In the genomic region with DNA sequence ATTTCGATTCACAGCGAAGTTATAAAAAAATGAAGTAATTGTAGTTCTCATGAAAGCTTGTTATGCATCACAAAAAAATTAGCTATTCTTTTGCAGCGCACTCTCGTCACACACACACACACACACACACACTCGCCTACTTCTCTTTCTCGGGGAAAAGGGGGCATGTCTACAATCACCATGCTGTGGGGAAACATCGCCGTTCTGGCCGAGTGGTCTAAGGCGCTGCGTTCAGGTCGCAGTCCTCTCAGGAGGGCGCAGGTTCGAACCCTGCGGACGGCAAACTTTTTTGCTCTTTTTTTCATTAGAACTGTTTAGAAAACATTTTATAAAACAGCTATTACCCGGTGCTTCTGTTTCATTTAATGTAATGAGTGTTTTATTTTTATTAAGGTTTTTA, we compare ENCODE assay signal across 4 worm cellular contexts.
TF ChIP-seq lines count a peak whose summit lies in the region.

No protein-coding gene starts in this region.

TF ChIP-seq in whole organism, L2 larva, 48 proteins besides CTCF, POLR2A, EP300 and RAD21 (continued from another document):
- TF ChIP-seq ZK546.5 (tag; optimal IDR thresholded peaks at IDR 0.05; lab: Kevin White, UChicago), result no peak
- TF ChIP-seq alr-1 (tag; optimal IDR thresholded peaks at IDR 0.05; lab: Kevin White, UChicago), result no peak
- no peak for TF ChIP-seq nhr-77 (tag; optimal IDR thresholded peaks at IDR 0.05; lab: Kevin White, UChicago)
- no peak for TF ChIP-seq ceh-82 (tag; optimal IDR thresholded peaks at IDR 0.05; lab: Kevin White, UChicago)
- peak; percentile 52 for TF ChIP-seq lin-13 (GFP tag; optimal IDR thresholded peaks at IDR 0.05; lab: Kevin White, UChicago)
- peak; percentile 53 for TF ChIP-seq sma-9 (GFP tag; optimal IDR thresholded peaks at IDR 0.05; lab: Kevin White, UChicago)
- no peak for TF ChIP-seq sma-9 (tag; optimal IDR thresholded peaks at IDR 0.05; lab: Kevin White, UChicago)
- no peak for TF ChIP-seq ztf-11 (tag; optimal IDR thresholded peaks at IDR 0.05; lab: Kevin White, UChicago)
- no peak for TF ChIP-seq nhr-10 (tag; optimal IDR thresholded peaks at IDR 0.05; lab: Kevin White, UChicago)
- no peak for TF ChIP-seq lin-39 (tag; optimal IDR thresholded peaks at IDR 0.05; lab: Kevin White, UChicago)
- peak; percentile 41 for TF ChIP-seq F13H6.1 (tag; optimal IDR thresholded peaks at IDR 0.05; lab: Kevin White, UChicago)
- no peak for TF ChIP-seq R02D3.7 (tag; optimal IDR thresholded peaks at IDR 0.05; lab: Kevin White, UChicago)
- TF ChIP-seq nhr-237 (tag; optimal IDR thresholded peaks at IDR 0.05; lab: Kevin White, UChicago), result no peak
- TF ChIP-seq unc-62 (GFP tag; optimal IDR thresholded peaks at IDR 0.05; lab: Kevin White, UChicago), result no peak
- peak; percentile 49 for TF ChIP-seq snpc-4 (tag; optimal IDR thresholded peaks at IDR 0.05; lab: Kevin White, UChicago)
- peak; percentile 57 for TF ChIP-seq gmeb-1 (tag; optimal IDR thresholded peaks at IDR 0.05; lab: Kevin White, UChicago)
- TF ChIP-seq ama-1 (optimal IDR thresholded peaks at IDR 0.05; lab: Kevin White, UChicago), result no peak
- TF ChIP-seq nhr-21 (tag; optimal IDR thresholded peaks at IDR 0.05; lab: Kevin White, UChicago), result no peak
- TF ChIP-seq nhr-6 (tag; optimal IDR thresholded peaks at IDR 0.05; lab: Kevin White, UChicago), result no peak
- TF ChIP-seq crh-2 (tag; optimal IDR thresholded peaks at IDR 0.05; lab: Kevin White, UChicago), result peak; percentile 59
- TF ChIP-seq lsy-2 (tag; optimal IDR thresholded peaks at IDR 0.05; lab: Kevin White, UChicago), result peak; percentile 33 to 59
- no peak for TF ChIP-seq dmd-4 (tag; optimal IDR thresholded peaks at IDR 0.05; lab: Kevin White, UChicago)
- TF ChIP-seq nhr-12 (tag; optimal IDR thresholded peaks at IDR 0.05; lab: Kevin White, UChicago), result no peak
- TF ChIP-seq fos-1 (tag; optimal IDR thresholded peaks at IDR 0.05; lab: Kevin White, UChicago), result peak; percentile 43
- TF ChIP-seq unc-39 (tag; optimal IDR thresholded peaks at IDR 0.05; lab: Kevin White, UChicago), result no peak
- TF ChIP-seq nhr-23 (tag; optimal IDR thresholded peaks at IDR 0.05; lab: Kevin White, UChicago), result no peak
- peak; percentile 63 for TF ChIP-seq unc-55 (GFP tag; optimal IDR thresholded peaks at IDR 0.05; lab: Kevin White, UChicago)
TF ChIP-seq in whole organism, L2 larva: peak in this region for 17.

TF ChIP-seq in whole organism, L4 larva, 104 proteins besides CTCF, POLR2A, EP300 and RAD21 (continued from another document and continues in another):
- no peak for TF ChIP-seq nhr-237 (tag; optimal IDR thresholded peaks at IDR 0.05; lab: Kevin White, UChicago)
- 0 out of 2 replicates have a peak, but pooled peaks have one; percentile 40 for TF ChIP-seq php-3 (GFP tag; IDR thresholded peaks at IDR 0.05; lab: Robert Waterston, UW)
- peak; percentile 70 for TF ChIP-seq mxl-2 (GFP tag; conservative IDR thresholded peaks at IDR 0.05; lab: Robert Waterston, UW)
- peak; percentile 50 for TF ChIP-seq Y5F2A.4 (GFP tag; optimal IDR thresholded peaks at IDR 0.05; lab: Kevin White, UChicago)
- no peak for TF ChIP-seq ztf-11 (tag; optimal IDR thresholded peaks at IDR 0.05; lab: Kevin White, UChicago)
- TF ChIP-seq sdz-12 (GFP tag; optimal IDR thresholded peaks at IDR 0.05; lab: Kevin White, UChicago), result no peak
- peak; percentile 68 for TF ChIP-seq nhr-102 (tag; optimal IDR thresholded peaks at IDR 0.05; lab: Kevin White, UChicago)
- peak; percentile 39 for TF ChIP-seq nhr-28 (tag; optimal IDR thresholded peaks at IDR 0.05; lab: Kevin White, UChicago)
- TF ChIP-seq nhr-77 (tag; optimal IDR thresholded peaks at IDR 0.05; lab: Kevin White, UChicago), result peak; percentile 48
- TF ChIP-seq lim-7 (GFP tag; IDR thresholded peaks at IDR 0.05; lab: Robert Waterston, UW), result peak; percentile 88
- TF ChIP-seq ceh-44 (GFP tag; IDR thresholded peaks at IDR 0.05; lab: Robert Waterston, UW), result peak; percentile 89
- TF ChIP-seq arid-1 (GFP tag; conservative IDR thresholded peaks at IDR 0.05; lab: Robert Waterston, UW), result peak; percentile 92
- TF ChIP-seq hif-1 (tag; optimal IDR thresholded peaks at IDR 0.05; lab: Kevin White, UChicago), result peak in 1 of 2 experiments; percentile 65
- no peak for TF ChIP-seq nhr-10 (tag; optimal IDR thresholded peaks at IDR 0.05; lab: Kevin White, UChicago)
- peak; percentile 30 for TF ChIP-seq nhr-11 (tag; optimal IDR thresholded peaks at IDR 0.05; lab: Kevin White, UChicago)
- TF ChIP-seq zip-11 (GFP tag; IDR thresholded peaks at IDR 0.05; lab: Robert Waterston, UW), result no peak
- TF ChIP-seq T20F7.1 (GFP tag; optimal IDR thresholded peaks at IDR 0.05; lab: Kevin White, UChicago), result peak; percentile 68
- no peak for TF ChIP-seq saeg-2 (GFP tag; IDR thresholded peaks at IDR 0.05; lab: Robert Waterston, UW)
- no peak for TF ChIP-seq spr-3 (GFP tag; optimal IDR thresholded peaks at IDR 0.05; lab: Kevin White, UChicago)
- TF ChIP-seq Y105C5A.15 (GFP tag; IDR thresholded peaks at IDR 0.05; lab: Robert Waterston, UW), result peak; percentile 86
- TF ChIP-seq mdl-1 (tag; optimal IDR thresholded peaks at IDR 0.05; lab: Kevin White, UChicago), result peak in 1 of 2 experiments; percentile 15
- TF ChIP-seq D1046.2 (GFP tag; IDR thresholded peaks at IDR 0.05; lab: Robert Waterston, UW), result peak; percentile 79; the same call in 1 of the 2 replicates
- no peak for TF ChIP-seq ceh-28 (tag; optimal IDR thresholded peaks at IDR 0.05; lab: Kevin White, UChicago)
- no peak for TF ChIP-seq ceh-62 (tag; optimal IDR thresholded peaks at IDR 0.05; lab: Kevin White, UChicago)
- TF ChIP-seq gei-8 (GFP tag; optimal IDR thresholded peaks at IDR 0.05; lab: Kevin White, UChicago), result no peak
- peak; percentile 35 to 78 for TF ChIP-seq daf-16 (GFP tag; optimal IDR thresholded peaks at IDR 0.05; lab: Kevin White, UChicago)
- TF ChIP-seq daf-16 (tag; optimal IDR thresholded peaks at IDR 0.05; lab: Kevin White, UChicago), result peak; percentile 75
- TF ChIP-seq zip-2 (tag; optimal IDR thresholded peaks at IDR 0.05; lab: Kevin White, UChicago), result no peak
- peak; percentile 82 for TF ChIP-seq duxl-1 (tag; optimal IDR thresholded peaks at IDR 0.05; lab: Kevin White, UChicago; ENCODE audit: poor library complexity)
- TF ChIP-seq mdt-29 (GFP tag; IDR thresholded peaks at IDR 0.05; lab: Robert Waterston, UW), result peak; percentile 48; the same call in 1 of the 2 replicates
- TF ChIP-seq fos-1 (tag; optimal IDR thresholded peaks at IDR 0.05; lab: Kevin White, UChicago), result no peak
- TF ChIP-seq snpc-4 (tag; optimal IDR thresholded peaks at IDR 0.05; lab: Kevin White, UChicago), result no peak
- TF ChIP-seq ZK337.2 (GFP tag; IDR thresholded peaks at IDR 0.05; lab: Robert Waterston, UW), result no peak
- TF ChIP-seq dmd-9 (GFP tag; IDR thresholded peaks at IDR 0.05; lab: Robert Waterston, UW), result peak; percentile 88
- peak; percentile 4 for TF ChIP-seq mxl-3 (GFP tag; optimal IDR thresholded peaks at IDR 0.05; lab: Kevin White, UChicago)

TF ChIP-seq in whole organism, late embryonic, 69 proteins besides CTCF, POLR2A, EP300 and RAD21 (continued from another document and continues in another):
- TF ChIP-seq ceh-45 (GFP tag; IDR thresholded peaks at IDR 0.05; lab: Robert Waterston, UW) (peak; percentile 93), tbx-7 (tag; optimal IDR thresholded peaks at IDR 0.05; lab: Kevin White, UChicago) (peak; percentile 23), syd-9 (tag; optimal IDR thresholded peaks at IDR 0.05; lab: Kevin White, UChicago) (peak; percentile 77), pha-4 (tag; optimal IDR thresholded peaks at IDR 0.05; lab: Kevin White, UChicago) (no peak), pat-9 (tag; optimal IDR thresholded peaks at IDR 0.05; lab: Kevin White, UChicago) (peak; percentile 86), lin-11 (tag; optimal IDR thresholded peaks at IDR 0.05; lab: Kevin White, UChicago) (peak; percentile 83), pha-2 (tag; optimal IDR thresholded peaks at IDR 0.05; lab: Kevin White, UChicago) (peak; percentile 82), pax-1 (tag; optimal IDR thresholded peaks at IDR 0.05; lab: Kevin White, UChicago) (no peak), odd-2 (tag; optimal IDR thresholded peaks at IDR 0.05; lab: Kevin White, UChicago) (peak; percentile 30), dmd-4 (tag; optimal IDR thresholded peaks at IDR 0.05; lab: Kevin White, UChicago; ENCODE audit: borderline replicate concordance) (peak; percentile 58), C38D4.7 (GFP tag; optimal IDR thresholded peaks at IDR 0.05; lab: Kevin White, UChicago) (peak; percentile 85), che-1 (tag; optimal IDR thresholded peaks at IDR 0.05; lab: Kevin White, UChicago) (peak; percentile 91), npax-4 (tag; optimal IDR thresholded peaks at IDR 0.05; lab: Kevin White, UChicago) (peak; percentile 77), ceh-24 (tag; optimal IDR thresholded peaks at IDR 0.05; lab: Kevin White, UChicago) (peak; percentile 71), nhr-11 (tag; optimal IDR thresholded peaks at IDR 0.05; lab: Kevin White, UChicago) (no peak), ceh-18 (tag; optimal IDR thresholded peaks at IDR 0.05; lab: Kevin White, UChicago) (peak; percentile 87), hlh-30 (tag; optimal IDR thresholded peaks at IDR 0.05; lab: Kevin White, UChicago; ENCODE audit: insufficient read depth) (peak; percentile 55), hlh-15 (tag; optimal IDR thresholded peaks at IDR 0.05; lab: Kevin White, UChicago) (peak; percentile 74), nfya-1 (tag; optimal IDR thresholded peaks at IDR 0.05; lab: Kevin White, UChicago) (peak; percentile 74), ceh-19 (GFP tag; optimal IDR thresholded peaks at IDR 0.05; lab: Kevin White, UChicago) (peak; percentile 91), rnt-1 (tag; optimal IDR thresholded peaks at IDR 0.05; lab: Kevin White, UChicago) (peak; percentile 80), K09A11.1 (tag; optimal IDR thresholded peaks at IDR 0.05; lab: Kevin White, UChicago; ENCODE audit: insufficient read depth) (peak; percentile 28), ceh-2 (tag; optimal IDR thresholded peaks at IDR 0.05; lab: Kevin White, UChicago) (peak; percentile 79), unc-42 (tag; optimal IDR thresholded peaks at IDR 0.05; lab: Kevin White, UChicago) (peak; percentile 18), gmeb-2 (tag; optimal IDR thresholded peaks at IDR 0.05; lab: Kevin White, UChicago) (peak; percentile 90), ztf-16 (tag; optimal IDR thresholded peaks at IDR 0.05; lab: Kevin White, UChicago) (peak; percentile 92), sox-2 (GFP tag; IDR thresholded peaks at IDR 0.05; lab: Robert Waterston, UW) (peak; percentile 90), elt-2 (tag; optimal IDR thresholded peaks at IDR 0.05; lab: Kevin White, UChicago) (peak; percentile 90), hlh-6 (tag; optimal IDR thresholded peaks at IDR 0.05; lab: Kevin White, UChicago) (peak; percentile 90), ttx-3 (tag; optimal IDR thresholded peaks at IDR 0.05; lab: Kevin White, UChicago) (peak; percentile 88), pag-3 (tag; optimal IDR thresholded peaks at IDR 0.05; lab: Kevin White, UChicago; ENCODE audit: borderline replicate concordance) (peak; percentile 53), hlh-8 (tag; optimal IDR thresholded peaks at IDR 0.05; lab: Kevin White, UChicago) (peak; percentile 77), nhr-232 (tag; optimal IDR thresholded peaks at IDR 0.05; lab: Kevin White, UChicago) (peak; percentile 80), Y22D7AL.16 (tag; optimal IDR thresholded peaks at IDR 0.05; lab: Kevin White, UChicago) (peak; percentile 86), pqm-1 (tag; optimal IDR thresholded peaks at IDR 0.05; lab: Kevin White, UChicago) (peak; percentile 84), ets-4 (tag; optimal IDR thresholded peaks at IDR 0.05; lab: Kevin White, UChicago) (peak; percentile 48)

TF ChIP-seq in whole organism, mixed stage, embryonic, 35 proteins besides CTCF, POLR2A, EP300 and RAD21 (continued from another document):
- peak; percentile 90 for TF ChIP-seq cnd-1 (tag; optimal IDR thresholded peaks at IDR 0.05; lab: Kevin White, UChicago)
